Worm (Caenorhabditis elegans): ENCODE data around the gene srg-22.
"Not testable (repeated sequence)": the region's sequence is repeated elsewhere in the genome, so short reads cannot be mapped to it uniquely, and the experiment has no call there.

srg-22 gene

DNA sequence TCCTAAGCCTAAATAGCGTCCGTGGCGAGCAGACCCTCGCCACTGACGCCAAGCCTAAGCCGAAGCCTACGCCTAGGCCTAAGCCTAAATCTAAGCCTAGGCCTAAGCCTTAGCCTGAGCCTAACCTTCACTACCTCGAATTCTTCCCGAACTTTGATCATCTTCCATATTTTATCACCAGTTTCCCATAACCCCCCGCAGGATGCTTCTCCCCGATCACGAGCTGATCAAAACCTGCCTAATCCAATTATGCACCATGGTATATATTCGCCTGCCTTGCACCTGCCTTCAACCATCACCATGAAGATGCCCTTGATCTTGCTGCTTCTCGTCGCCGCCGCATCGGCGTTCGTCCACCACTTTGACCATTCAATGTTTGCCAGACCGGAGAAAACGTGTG, 33.5 kb upstream of the srg-22 start, which contains the start of gene ins-31:
TSS of gene ins-31 (plus strand) at position 301 of the 400 bp plus-strand sequence.
- not testable (repeated sequence) for TF ChIP-seq zag-1, ceh-28, skn-1 (tag; optimal IDR thresholded peaks at IDR 0.05)

- TF ChIP-seq daf-12 (tag; optimal IDR thresholded peaks at IDR 0.05) = no peak
- no peak for TF ChIP-seq nhr-43 (tag; optimal IDR thresholded peaks at IDR 0.05; ENCODE audit: poor library complexity, severe bottlenecking)
- no peak for TF ChIP-seq fos-1 (tag; optimal IDR thresholded peaks at IDR 0.05)
- no peak for TF ChIP-seq nfya-1 (tag; optimal IDR thresholded peaks at IDR 0.05; ENCODE audit: insufficient read depth)
- no peak for TF ChIP-seq zag-1 (tag; optimal IDR thresholded peaks at IDR 0.05)
- TF ChIP-seq unc-62 (GFP tag; optimal IDR thresholded peaks at IDR 0.05) = no peak
- TF ChIP-seq nhr-67 (tag; optimal IDR thresholded peaks at IDR 0.05) = no peak
- no peak for TF ChIP-seq lin-39 (tag; optimal IDR thresholded peaks at IDR 0.05)
- no peak for TF ChIP-seq fkh-10 (GFP tag; optimal IDR thresholded peaks at IDR 0.05)
- no peak for TF ChIP-seq sea-2 (GFP tag; optimal IDR thresholded peaks at IDR 0.05)
- TF ChIP-seq nhr-23 (tag; optimal IDR thresholded peaks at IDR 0.05) = no peak
- TF ChIP-seq ztf-11 (tag; optimal IDR thresholded peaks at IDR 0.05) = no peak
Measured at ce11 chrII:3126341-3126740, 33.1 kb upstream of the srg-22 start, which contains the start of gene ins-19. Gene ins-19, minus strand, starts transcription at chrII:3126441.

DNA sequence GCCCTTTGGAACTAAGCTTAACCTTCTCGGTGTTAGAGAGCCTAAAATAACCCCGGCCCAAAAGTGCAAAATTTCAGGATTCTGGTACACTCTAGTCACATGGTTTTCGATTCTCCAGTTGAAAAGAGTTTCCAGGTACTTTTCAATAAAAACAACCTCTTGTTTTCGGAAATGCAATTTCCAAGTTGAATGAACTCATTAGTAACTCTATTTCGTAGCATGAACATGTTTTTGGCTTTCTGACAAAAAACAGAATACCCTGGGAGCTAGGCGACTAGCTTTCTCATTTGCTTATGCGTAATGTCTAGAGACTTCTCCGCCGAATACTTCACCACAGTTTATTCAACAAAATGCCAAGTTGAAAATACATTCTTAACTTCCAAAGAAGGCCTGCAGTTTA, 30.0 kb upstream of the srg-22 start, which contains the start of gene srh-71:
TSS of gene srh-71 (plus strand) at position 301 of the 400 bp plus-strand sequence.
- TF ChIP-seq elt-2 (tag; optimal IDR thresholded peaks at IDR 0.05) (no peak), ztf-4 (tag; optimal IDR thresholded peaks at IDR 0.05) (no peak), egl-27 (tag; optimal IDR thresholded peaks at IDR 0.05) (no peak), zag-1 (tag; optimal IDR thresholded peaks at IDR 0.05) (no peak), ceh-9 (tag; optimal IDR thresholded peaks at IDR 0.05) (no peak), sea-2 (GFP tag; optimal IDR thresholded peaks at IDR 0.05) (no peak), pqm-1 (tag; optimal IDR thresholded peaks at IDR 0.05) (no peak), ceh-82 (tag; optimal IDR thresholded peaks at IDR 0.05) (no peak), ceh-16 (tag; optimal IDR thresholded peaks at IDR 0.05) (no peak), nhr-67 (tag; optimal IDR thresholded peaks at IDR 0.05) (no peak), pha-4 (tag; optimal IDR thresholded peaks at IDR 0.05) (no peak)

ce11 chrII:3118907-3119382, 25.7 kb upstream of the srg-22 start, which contains the start of gene T10D4.6:
Gene T10D4.6, plus strand, starts transcription at chrII:3119332.
- TF ChIP-seq ceh-16 (tag; optimal IDR thresholded peaks at IDR 0.05) (no peak), nhr-43 (tag; optimal IDR thresholded peaks at IDR 0.05; ENCODE audit: poor library complexity, severe bottlenecking) (no peak), daf-12 (tag; optimal IDR thresholded peaks at IDR 0.05) (no peak), mml-1 (tag; optimal IDR thresholded peaks at IDR 0.05) (no peak), nhr-67 (tag; optimal IDR thresholded peaks at IDR 0.05) (no peak), lin-39 (tag; optimal IDR thresholded peaks at IDR 0.05) (peak; percentile 8), elt-3 (tag; optimal IDR thresholded peaks at IDR 0.05) (no peak), ztf-4 (tag; optimal IDR thresholded peaks at IDR 0.05) (no peak), pha-4 (tag; optimal IDR thresholded peaks at IDR 0.05) (peak; percentile 56), hmg-11 (tag; optimal IDR thresholded peaks at IDR 0.05) (peak; percentile 84), ceh-28 (tag; optimal IDR thresholded peaks at IDR 0.05) (no peak), nhr-76 (tag; optimal IDR thresholded peaks at IDR 0.05) (no peak), mdl-1 (tag; optimal IDR thresholded peaks at IDR 0.05) (no peak), lin-15B (tag; optimal IDR thresholded peaks at IDR 0.05) (peak; percentile 7), fkh-10 (GFP tag; optimal IDR thresholded peaks at IDR 0.05) (no peak), ceh-9 (tag; optimal IDR thresholded peaks at IDR 0.05) (no peak), ztf-11 (tag; optimal IDR thresholded peaks at IDR 0.05) (no peak), lsy-12 (tag; optimal IDR thresholded peaks at IDR 0.05) (no peak), nhr-12 (tag; optimal IDR thresholded peaks at IDR 0.05) (no peak), eor-1 (tag; optimal IDR thresholded peaks at IDR 0.05) (no peak), elt-2 (tag; optimal IDR thresholded peaks at IDR 0.05) (no peak), nhr-77 (tag; optimal IDR thresholded peaks at IDR 0.05) (no peak), ZK546.5 (tag; optimal IDR thresholded peaks at IDR 0.05) (no peak), sea-2 (GFP tag; optimal IDR thresholded peaks at IDR 0.05) (no peak)

DNA sequence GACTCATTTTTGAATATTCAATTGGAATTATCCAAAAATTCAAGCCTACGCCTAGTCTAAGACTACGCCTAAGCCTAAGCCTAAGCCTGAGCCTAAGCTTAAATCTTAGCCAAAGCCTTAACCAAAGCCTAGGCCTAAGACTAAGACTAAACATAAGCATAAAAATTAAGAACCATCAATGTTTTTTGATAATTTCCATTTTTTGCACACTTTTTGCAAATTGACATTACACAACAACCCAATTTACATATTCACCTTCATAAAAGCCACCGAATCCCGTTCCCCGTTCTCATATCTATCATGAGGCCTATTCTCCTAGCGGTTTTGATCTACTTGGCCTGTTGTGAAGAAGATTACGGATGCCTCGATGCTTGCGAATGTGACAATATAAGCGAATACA, 24.2 kb upstream of the srg-22 start, which contains the start of gene T10D4.7:
TSS of gene T10D4.7 (plus strand) at position 301 of the 400 bp plus-strand sequence.
- TF ChIP-seq elt-2 (tag; optimal IDR thresholded peaks at IDR 0.05) (no peak), nhr-23 (tag; optimal IDR thresholded peaks at IDR 0.05) (no peak), daf-12 (tag; optimal IDR thresholded peaks at IDR 0.05) (no peak), nhr-11 (tag; optimal IDR thresholded peaks at IDR 0.05) (no peak), unc-39 (tag; optimal IDR thresholded peaks at IDR 0.05) (no peak), fos-1 (tag; optimal IDR thresholded peaks at IDR 0.05) (no peak), fkh-10 (GFP tag; optimal IDR thresholded peaks at IDR 0.05) (no peak), mml-1 (tag; optimal IDR thresholded peaks at IDR 0.05) (no peak), elt-3 (tag; optimal IDR thresholded peaks at IDR 0.05) (no peak), nhr-12 (tag; optimal IDR thresholded peaks at IDR 0.05) (no peak), sea-2 (GFP tag; optimal IDR thresholded peaks at IDR 0.05) (no peak), ceh-16 (tag; optimal IDR thresholded peaks at IDR 0.05) (no peak), mdl-1 (tag; optimal IDR thresholded peaks at IDR 0.05) (no peak), pqm-1 (tag; optimal IDR thresholded peaks at IDR 0.05) (no peak), ztf-4 (tag; optimal IDR thresholded peaks at IDR 0.05) (no peak), snpc-4 (tag; optimal IDR thresholded peaks at IDR 0.05) (no peak), nhr-25 (tag; optimal IDR thresholded peaks at IDR 0.05) (no peak), elt-1 (tag; optimal IDR thresholded peaks at IDR 0.05) (no peak), R02D3.7 (tag; optimal IDR thresholded peaks at IDR 0.05) (no peak)
